Worm (Caenorhabditis elegans): Measurements from ENCODE around the gene B0302.4.

- no peak for TF ChIP-seq pqm-1 (tag; optimal IDR thresholded peaks at IDR 0.05)
- no peak for TF ChIP-seq ets-5 (GFP tag; IDR thresholded peaks at IDR 0.05)
- no peak for TF ChIP-seq nhr-12 (tag; optimal IDR thresholded peaks at IDR 0.05)
- TF ChIP-seq lin-39 (tag; optimal IDR thresholded peaks at IDR 0.05), result no peak
- TF ChIP-seq ama-1 (optimal IDR thresholded peaks at IDR 0.05), result peak; percentile 11
- no peak for TF ChIP-seq ceh-8 (GFP tag; optimal IDR thresholded peaks at IDR 0.05)
- no peak for TF ChIP-seq mdl-1 (tag; optimal IDR thresholded peaks at IDR 0.05)
- TF ChIP-seq snpc-4 (tag; optimal IDR thresholded peaks at IDR 0.05), result no peak
- no peak for TF ChIP-seq aha-1 (tag; optimal IDR thresholded peaks at IDR 0.05)
- no peak for TF ChIP-seq unc-98 (GFP tag; IDR thresholded peaks at IDR 0.05)
- TF ChIP-seq ztf-4 (tag; optimal IDR thresholded peaks at IDR 0.05), result no peak
- TF ChIP-seq elt-3 (tag; optimal IDR thresholded peaks at IDR 0.05), result no peak
- TF ChIP-seq fkh-10 (GFP tag; optimal IDR thresholded peaks at IDR 0.05), result no peak
Measured at ce11 chrX:17135704-17136103, 40.9 kb downstream of the B0302.4 start.
